Worm (Caenorhabditis elegans): ENCODE results near the gene uaf-2.
"Not testable (repeated sequence)": the region's sequence is repeated elsewhere in the genome, so short reads cannot be mapped to it uniquely, and the experiment has no call there.

DNA sequence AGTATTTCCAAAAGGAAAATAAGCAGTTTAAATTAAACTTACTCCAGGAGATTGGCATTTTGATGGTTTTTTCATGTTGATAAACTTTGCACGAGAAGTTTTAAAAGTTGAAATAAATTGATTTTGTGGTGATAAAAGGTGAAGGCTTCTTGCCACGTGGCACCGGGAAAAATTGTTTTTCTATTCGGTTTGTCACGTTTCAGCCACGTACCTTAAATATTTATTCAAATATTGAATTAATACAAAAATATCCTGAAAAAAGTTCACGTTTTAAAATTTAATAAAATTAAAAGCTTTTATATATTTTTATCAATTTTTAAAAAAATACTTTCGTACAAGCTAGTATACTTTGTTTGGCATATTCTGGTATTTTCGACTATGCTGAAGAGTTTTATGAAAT, 47.8 kb downstream of the uaf-2 start, which contains the start of gene Y116A8C.24:
- not testable (repeated sequence) for TF ChIP-seq dao-5, him-1 (tag; optimal IDR thresholded peaks at IDR 0.05)
